Fruit fly (Drosophila melanogaster) Kc167 (cell line): ENCODE measurements around the gene Cpr73D.

ENCODE experiments used
- Myc ChIP-seq: fragments of >200 bp; optimal IDR thresholded peaks from 2 replicates; lab custom pipeline; 2017; ENCODE audit warnings: missing external identifiers
- Sin3A ChIP-seq: fragments of >200 bp; optimal IDR thresholded peaks from 2 replicates; lab custom pipeline; 2018; ENCODE audit warnings: missing external identifiers
- h ChIP-seq: fragments of >200 bp; optimal IDR thresholded peaks from 3 replicates; lab custom pipeline; 2018; ENCODE audit warnings: missing external identifiers
- insv ChIP-seq: fragments of >200 bp; optimal IDR thresholded peaks from 3 replicates; lab custom pipeline; 2018; ENCODE audit warnings: missing external identifiers
- psq ChIP-seq: fragments of >200 bp; optimal IDR thresholded peaks from 2 replicates; lab custom pipeline; 2017; ENCODE audit warnings: missing external identifiers
- ttk ChIP-seq: sonication (Bioruptor generic); optimal IDR thresholded peaks from 2 replicates; lab custom pipeline; 2017; ENCODE audit warnings: missing external identifiers

Gene Cpr73D

DNA sequence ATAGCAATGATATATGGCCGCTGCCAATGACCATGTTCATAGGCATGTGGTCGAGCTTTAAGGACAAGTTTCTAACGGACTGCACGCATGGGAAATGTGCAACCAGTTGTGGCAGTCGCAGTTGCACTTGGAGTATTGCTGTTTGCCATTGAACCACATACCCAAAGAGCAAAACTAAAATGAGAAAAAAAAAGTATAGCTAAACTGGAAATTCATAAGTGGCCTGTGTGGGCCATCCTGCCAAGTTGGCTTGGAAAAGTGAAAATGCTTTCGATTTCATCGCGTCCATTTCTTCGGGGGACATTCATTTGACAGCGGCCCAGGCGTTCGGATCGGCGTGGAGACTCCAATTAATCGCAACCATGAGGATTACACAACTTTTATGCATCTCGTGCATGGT is 13.4 kb downstream of the Cpr73D start, which contains the start of gene Obp73a:
Gene Obp73a (plus strand): TSS at position 301 of the 400 bp plus-strand sequence.
- TF ChIP-seq h (no peak), Sin3A (lab: Kevin White, UChicago) (no peak), ttk (lab: Kevin White, UChicago) (no peak), insv (lab: Kevin White, UChicago) (no peak), psq (no peak), Myc (lab: Kevin White, UChicago) (no peak)

DNA sequence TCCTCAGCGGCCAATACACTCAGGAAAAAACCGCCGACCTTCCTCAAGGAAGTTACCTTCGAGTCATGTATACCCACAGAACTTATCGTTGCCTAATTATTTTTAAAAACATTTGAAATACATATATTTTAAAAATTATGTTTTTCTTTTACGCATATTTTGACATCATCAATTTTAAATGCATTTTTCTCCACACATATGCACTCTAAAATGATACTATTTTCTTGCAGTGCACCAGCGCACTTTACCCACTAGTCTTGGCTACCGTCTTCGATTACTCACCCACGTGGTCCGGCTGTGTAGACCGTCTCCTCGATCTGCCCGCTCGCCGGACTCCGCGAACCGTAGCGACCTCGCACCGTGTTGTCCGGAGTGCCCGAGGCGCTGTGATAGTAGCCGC is 16.2 kb downstream of the Cpr73D start:
- TF ChIP-seq insv (lab: Kevin White, UChicago) (no peak), Sin3A (lab: Kevin White, UChicago) (no peak), ttk (lab: Kevin White, UChicago) (no peak), h (no peak), Myc (lab: Kevin White, UChicago) (no peak), psq (no peak)

DNA sequence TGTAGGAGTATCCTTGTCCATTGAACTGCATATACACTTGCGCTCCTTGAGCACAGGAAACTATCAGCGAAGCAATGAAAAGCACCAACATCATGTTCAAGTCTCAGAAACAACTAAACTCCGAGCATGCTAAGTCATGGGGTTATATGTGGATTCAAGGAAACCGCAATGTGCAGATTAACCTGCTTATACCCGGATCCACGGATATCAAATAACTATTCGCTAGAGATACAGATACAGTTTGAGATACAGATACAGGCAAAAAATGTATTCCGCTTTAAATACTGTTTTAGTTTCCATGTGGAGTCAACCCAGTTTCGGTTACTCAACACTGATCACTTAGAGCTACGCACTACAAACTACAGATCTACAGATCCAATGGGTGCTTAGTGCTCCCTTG is 18.6 kb downstream of the Cpr73D start, which contains the start of gene CG13022:
Gene CG13022 (minus strand): TSS at position 101 of the 400 bp plus-strand sequence.
- TF ChIP-seq psq (no peak), Sin3A (lab: Kevin White, UChicago) (no peak), ttk (lab: Kevin White, UChicago) (no peak), insv (lab: Kevin White, UChicago) (no peak), h (no peak), Myc (lab: Kevin White, UChicago) (no peak)

- TF ChIP-seq psq, result no peak
- TF ChIP-seq ttk (lab: Kevin White, UChicago), result no peak
- TF ChIP-seq h, result no peak
- no peak for TF ChIP-seq Myc (lab: Kevin White, UChicago)
- TF ChIP-seq Sin3A (lab: Kevin White, UChicago), result no peak
- no peak for TF ChIP-seq insv (lab: Kevin White, UChicago)
These were observed 20.8 kb downstream of the Cpr73D start for dm6 chr3L:16936689-16937088.

dm6 chr3L:16935284-16935683 is 22.2 kb downstream of the Cpr73D start, which contains the start of gene CG11905:
CG11905 (minus strand) TSS chr3L:16935536.
- TF ChIP-seq insv (lab: Kevin White, UChicago), result no peak
- no peak for TF ChIP-seq psq
- no peak for TF ChIP-seq Sin3A (lab: Kevin White, UChicago)
- TF ChIP-seq Myc (lab: Kevin White, UChicago), result no peak
- TF ChIP-seq h, result no peak
- no peak for TF ChIP-seq ttk (lab: Kevin White, UChicago)

DNA sequence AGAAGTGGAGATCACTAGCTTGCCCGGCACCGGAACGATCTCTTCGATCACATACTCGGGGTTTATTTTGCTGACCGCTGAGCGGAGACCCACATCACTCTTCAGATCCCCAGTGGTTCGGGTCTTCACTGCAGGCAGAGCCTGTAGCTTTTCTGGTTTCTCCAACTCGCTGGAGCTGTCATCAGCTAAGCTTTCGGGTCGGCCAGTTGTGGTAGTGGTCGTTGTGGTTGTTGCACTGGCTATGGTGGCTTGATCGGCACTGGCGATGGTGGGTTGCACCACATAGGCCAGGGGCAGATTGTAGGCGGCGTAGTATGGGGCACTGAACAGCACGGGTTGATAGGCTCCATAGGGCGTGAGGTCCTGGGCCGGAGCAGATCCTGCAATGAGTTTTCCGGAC is 27.0 kb downstream of the Cpr73D start:
- TF ChIP-seq psq (no peak), Myc (lab: Kevin White, UChicago) (no peak), ttk (lab: Kevin White, UChicago) (no peak), insv (lab: Kevin White, UChicago) (no peak), h (no peak), Sin3A (lab: Kevin White, UChicago) (no peak)

- TF ChIP-seq Myc (lab: Kevin White, UChicago) (no peak), psq (no peak), ttk (lab: Kevin White, UChicago) (no peak), h (no peak), insv (lab: Kevin White, UChicago) (no peak), Sin3A (lab: Kevin White, UChicago) (no peak)
These were observed 30.1 kb downstream of the Cpr73D start, which contains the start of gene CG13023 for dm6 chr3L:16927375-16927774. CG13023 (minus strand) TSS chr3L:16927434.

dm6 chr3L:16922952-16923351 is 34.5 kb downstream of the Cpr73D start, which contains the start of gene CG13028:
CG13028 (plus strand) TSS chr3L:16923252.
- TF ChIP-seq insv (lab: Kevin White, UChicago) (no peak), Myc (lab: Kevin White, UChicago) (no peak), psq (no peak), Sin3A (lab: Kevin White, UChicago) (no peak), h (no peak), ttk (lab: Kevin White, UChicago) (no peak)

dm6 chr3L:16917409-16918173 is 39.9 kb downstream of the Cpr73D start:
- no peak for TF ChIP-seq Sin3A (lab: Kevin White, UChicago)

DNA sequence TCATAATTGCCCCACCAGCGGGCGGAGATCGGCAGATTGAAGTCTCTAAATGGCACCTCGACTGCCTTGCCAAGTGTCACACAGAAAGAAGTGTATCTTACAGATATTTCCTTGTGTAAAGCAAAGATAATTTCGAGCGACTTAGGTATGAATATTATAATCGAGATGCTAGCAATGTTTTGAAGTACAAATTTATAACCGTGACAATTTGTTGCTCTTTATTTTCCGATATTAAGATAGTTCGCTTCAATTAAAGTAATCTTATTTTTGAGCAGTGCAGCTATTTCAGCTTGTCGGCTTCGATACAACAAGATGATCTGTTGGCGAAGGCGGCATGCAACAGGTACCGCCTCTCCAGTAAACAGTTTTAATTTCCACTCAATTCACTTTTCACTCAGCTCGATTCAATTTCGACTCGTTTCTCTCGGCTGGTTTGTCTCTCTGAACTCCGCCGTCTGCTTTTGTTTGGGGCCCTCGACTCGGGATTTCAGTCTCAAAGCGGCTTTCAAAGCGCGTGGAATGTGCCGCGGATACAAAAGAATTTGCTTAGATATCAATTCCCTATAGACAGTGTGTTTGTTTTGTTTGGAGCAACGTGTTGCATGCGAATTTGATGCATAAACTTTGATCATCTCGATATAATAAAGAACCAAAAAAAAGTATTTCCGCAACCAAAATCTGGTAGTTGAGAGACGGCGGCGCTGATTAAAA is 41.6 kb downstream of the Cpr73D start:
- TF ChIP-seq Sin3A (lab: Kevin White, UChicago) (no peak), insv (lab: Kevin White, UChicago) (no peak), ttk (lab: Kevin White, UChicago) (no peak), h (no peak), Myc (lab: Kevin White, UChicago) (no peak), psq (no peak)

DNA sequence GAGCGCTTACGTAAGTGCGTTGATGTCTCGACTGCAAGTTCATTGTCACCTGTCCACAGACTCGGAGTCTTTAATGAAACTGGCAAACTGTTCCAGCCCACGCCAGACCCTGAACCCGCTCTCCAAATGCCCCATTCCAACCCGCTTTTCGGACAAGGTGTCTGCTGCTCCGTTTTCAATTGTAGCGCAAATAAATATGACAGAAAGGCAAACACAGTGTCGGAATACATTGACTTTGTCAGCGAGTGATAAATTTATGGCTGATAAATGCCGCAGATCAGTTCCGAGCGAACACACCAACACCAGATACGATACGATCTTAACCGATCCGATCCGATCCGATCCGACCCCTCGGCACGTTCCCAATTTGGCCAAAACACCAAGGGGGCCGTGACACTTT is 43.4 kb downstream of the Cpr73D start:
- TF ChIP-seq h (no peak), insv (lab: Kevin White, UChicago) (no peak), ttk (lab: Kevin White, UChicago) (no peak), psq (no peak), Myc (lab: Kevin White, UChicago) (no peak), Sin3A (lab: Kevin White, UChicago) (no peak)

DNA sequence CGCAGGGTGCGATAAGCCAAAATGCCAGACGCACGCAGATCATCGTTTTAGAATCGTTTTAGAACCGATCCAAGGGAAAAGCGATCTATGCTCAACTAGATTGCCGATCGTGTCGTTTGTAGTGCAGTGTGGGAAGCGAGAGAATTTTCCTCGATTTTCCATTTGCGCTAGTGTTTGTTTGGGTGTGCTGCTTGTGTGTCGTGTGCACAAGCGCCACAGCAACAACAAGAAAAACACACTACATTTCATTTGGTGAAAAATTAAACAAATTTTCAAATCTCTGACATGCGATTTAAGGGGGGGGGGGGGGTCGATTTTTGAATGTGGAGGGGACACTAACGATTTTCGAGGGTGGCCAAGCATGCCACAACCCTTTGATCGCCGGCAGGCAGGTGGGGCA is 47.0 kb downstream of the Cpr73D start:
- no peak for TF ChIP-seq ttk (lab: Kevin White, UChicago)
- no peak for TF ChIP-seq psq
- TF ChIP-seq h, result no peak
- no peak for TF ChIP-seq insv (lab: Kevin White, UChicago)
- no peak for TF ChIP-seq Sin3A (lab: Kevin White, UChicago)
- no peak for TF ChIP-seq Myc (lab: Kevin White, UChicago)
